Worm (Caenorhabditis elegans): ENCODE results near the gene Y17G9B.2.

The Y17G9B.2 gene

DNA sequence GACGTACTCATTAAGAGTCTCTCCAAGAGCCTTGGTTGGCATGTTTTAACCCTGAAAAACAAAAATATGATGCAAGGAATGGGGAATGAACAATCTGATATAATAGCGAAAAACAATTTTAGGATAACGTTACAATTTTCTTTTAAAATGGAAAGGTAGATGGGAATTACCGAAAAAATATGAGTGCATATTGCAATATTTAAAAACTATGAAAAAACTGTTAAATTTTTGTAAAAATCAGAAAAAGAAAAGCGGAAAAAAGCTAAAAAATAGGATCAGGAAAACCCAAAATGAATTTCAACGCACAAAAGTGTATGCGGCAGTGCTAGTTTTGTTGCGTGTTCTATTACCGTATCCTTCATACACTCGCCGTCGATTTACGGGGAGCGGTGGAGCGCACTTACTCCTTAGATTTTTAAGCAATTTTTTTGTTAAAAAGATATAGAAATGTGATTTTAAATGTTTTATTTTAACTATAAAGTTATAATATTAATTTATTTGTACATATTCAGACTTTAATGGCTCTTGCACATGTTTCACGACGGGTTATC, 14.1 kb upstream of the Y17G9B.2 start, which contains the start of the genes rpl-20 and Y17G9B.5 (continued):
- TF ChIP-seq C38D4.7 (GFP tag; optimal IDR thresholded peaks at IDR 0.05) (peak; percentile 49), dmd-4 (tag; optimal IDR thresholded peaks at IDR 0.05; ENCODE audit: borderline replicate concordance) (no peak), pax-1 (tag; optimal IDR thresholded peaks at IDR 0.05) (peak; percentile 85), pag-3 (tag; optimal IDR thresholded peaks at IDR 0.05; ENCODE audit: borderline replicate concordance) (peak; percentile 35), zip-5 (tag; optimal IDR thresholded peaks at IDR 0.05) (peak; percentile 48), mec-3 (tag; optimal IDR thresholded peaks at IDR 0.05; ENCODE audit: borderline replicate concordance) (no peak), rnt-1 (tag; optimal IDR thresholded peaks at IDR 0.05) (peak; percentile 97), pha-2 (tag; optimal IDR thresholded peaks at IDR 0.05) (peak; percentile 79), unc-86 (tag; optimal IDR thresholded peaks at IDR 0.05) (peak; percentile 96), fkh-10 (GFP tag; optimal IDR thresholded peaks at IDR 0.05) (peak; percentile 92), pat-9 (tag; optimal IDR thresholded peaks at IDR 0.05) (peak; percentile 82), ama-1 (optimal IDR thresholded peaks at IDR 0.05) (no peak), elt-2 (tag; optimal IDR thresholded peaks at IDR 0.05) (peak; percentile 94), lim-6 (tag; optimal IDR thresholded peaks at IDR 0.05) (peak; percentile 11), hlh-15 (tag; optimal IDR thresholded peaks at IDR 0.05) (peak; percentile 51), odd-2 (tag; optimal IDR thresholded peaks at IDR 0.05) (no peak), sdc-2 (tag; optimal IDR thresholded peaks at IDR 0.05) (peak; percentile 68), hlh-6 (tag; optimal IDR thresholded peaks at IDR 0.05) (no peak), madf-2 (tag; optimal IDR thresholded peaks at IDR 0.05) (peak; percentile 88), fax-1 (tag; optimal IDR thresholded peaks at IDR 0.05) (peak; percentile 19), fkh-6 (tag; optimal IDR thresholded peaks at IDR 0.05) (peak; percentile 40), nfya-1 (tag; optimal IDR thresholded peaks at IDR 0.05) (peak; percentile 99), ceh-9 (tag; optimal IDR thresholded peaks at IDR 0.05) (no peak), ztf-16 (tag; optimal IDR thresholded peaks at IDR 0.05) (peak; percentile 96), C08G9.2 (tag; optimal IDR thresholded peaks at IDR 0.05) (peak; percentile 70), ceh-18 (tag; optimal IDR thresholded peaks at IDR 0.05) (peak; percentile 97), K09A11.1 (tag; optimal IDR thresholded peaks at IDR 0.05; ENCODE audit: insufficient read depth) (peak; percentile 86), ttx-3 (tag; optimal IDR thresholded peaks at IDR 0.05) (peak; percentile 80), ceh-48 (tag; optimal IDR thresholded peaks at IDR 0.05) (peak; percentile 77), che-1 (tag; optimal IDR thresholded peaks at IDR 0.05) (peak; percentile 49), unc-55 (GFP tag; optimal IDR thresholded peaks at IDR 0.05) (peak; percentile 76), hlh-13 (GFP tag; optimal IDR thresholded peaks at IDR 0.05) (peak; percentile 62), pqm-1 (tag; optimal IDR thresholded peaks at IDR 0.05) (peak; percentile 81), pros-1 (tag; optimal IDR thresholded peaks at IDR 0.05) (peak; percentile 86), ceh-30 (tag; optimal IDR thresholded peaks at IDR 0.05) (peak; percentile 99)

DNA sequence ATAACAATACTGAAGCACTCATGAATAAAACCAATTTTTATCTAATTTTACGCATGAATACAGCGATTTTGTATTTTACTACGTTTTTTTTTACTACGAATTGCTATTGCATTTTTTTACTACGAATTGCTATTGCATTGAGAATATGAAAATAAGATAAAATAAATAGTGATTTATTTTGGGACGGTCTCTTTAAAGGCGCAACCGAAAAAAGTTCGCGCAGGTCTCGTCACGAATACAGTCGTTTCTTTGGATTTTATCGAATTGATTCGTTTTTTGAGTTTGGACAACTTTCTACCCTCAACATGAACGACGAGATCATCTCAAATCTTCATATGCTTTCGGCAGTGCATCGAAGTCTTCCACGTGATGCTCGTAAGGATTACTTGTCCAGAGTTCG, 12.1 kb upstream of the Y17G9B.2 start, which contains the start of gene Y17G9B.4:
Gene Y17G9B.4 (plus strand): TSS at position 306 of the 400 bp plus-strand sequence.
- TF ChIP-seq elt-2 (tag; optimal IDR thresholded peaks at IDR 0.05) = no peak
- TF ChIP-seq odd-2 (tag; optimal IDR thresholded peaks at IDR 0.05) = no peak
- no peak for TF ChIP-seq tbx-7 (tag; optimal IDR thresholded peaks at IDR 0.05)
- TF ChIP-seq ceh-31 (tag; optimal IDR thresholded peaks at IDR 0.05) = no peak
- no peak for TF ChIP-seq lim-6 (tag; optimal IDR thresholded peaks at IDR 0.05)
- no peak for TF ChIP-seq fax-1 (tag; optimal IDR thresholded peaks at IDR 0.05)
- no peak for TF ChIP-seq elt-4 (tag; optimal IDR thresholded peaks at IDR 0.05)
- TF ChIP-seq ceh-30 (tag; optimal IDR thresholded peaks at IDR 0.05) = no peak
- TF ChIP-seq fkh-6 (tag; optimal IDR thresholded peaks at IDR 0.05) = no peak
- no peak for TF ChIP-seq ttx-3 (tag; optimal IDR thresholded peaks at IDR 0.05)
- TF ChIP-seq hlh-30 (tag; optimal IDR thresholded peaks at IDR 0.05; ENCODE audit: insufficient read depth) = no peak
- no peak for TF ChIP-seq ceh-2 (tag; optimal IDR thresholded peaks at IDR 0.05)
- no peak for TF ChIP-seq hlh-13 (GFP tag; optimal IDR thresholded peaks at IDR 0.05)
- TF ChIP-seq ceh-34 (tag; optimal IDR thresholded peaks at IDR 0.05) = no peak
- TF ChIP-seq zip-5 (tag; optimal IDR thresholded peaks at IDR 0.05) = no peak

Data from whole organism, late embryonic.